Worm (Caenorhabditis elegans) whole organism, mixed stage, embryonic: Measurements from ENCODE around the gene ZK637.14.
A peak's percentile ranks its signal among the peaks of the same experiment; 100 is the strongest.

ENCODE experiments used
- hlh-1 ChIP-seq: fragments of 150-350 bp; optimal IDR thresholded peaks from 2 replicates; lab custom pipeline; 2014; ENCODE audit warnings: missing biosample characterization, missing genetic modification reagents, missing genetic modification characterization
- nhr-76 ChIP-seq: sonication (generic microtip); optimal IDR thresholded peaks from 2 replicates; lab custom pipeline; 2017; ENCODE audit warnings: missing biosample characterization, missing genetic modification characterization
- ztf-11 ChIP-seq: fragments of 150-350 bp; optimal IDR thresholded peaks from 2 replicates; lab custom pipeline; 2014; ENCODE audit warnings: missing biosample characterization, missing genetic modification characterization

DNA sequence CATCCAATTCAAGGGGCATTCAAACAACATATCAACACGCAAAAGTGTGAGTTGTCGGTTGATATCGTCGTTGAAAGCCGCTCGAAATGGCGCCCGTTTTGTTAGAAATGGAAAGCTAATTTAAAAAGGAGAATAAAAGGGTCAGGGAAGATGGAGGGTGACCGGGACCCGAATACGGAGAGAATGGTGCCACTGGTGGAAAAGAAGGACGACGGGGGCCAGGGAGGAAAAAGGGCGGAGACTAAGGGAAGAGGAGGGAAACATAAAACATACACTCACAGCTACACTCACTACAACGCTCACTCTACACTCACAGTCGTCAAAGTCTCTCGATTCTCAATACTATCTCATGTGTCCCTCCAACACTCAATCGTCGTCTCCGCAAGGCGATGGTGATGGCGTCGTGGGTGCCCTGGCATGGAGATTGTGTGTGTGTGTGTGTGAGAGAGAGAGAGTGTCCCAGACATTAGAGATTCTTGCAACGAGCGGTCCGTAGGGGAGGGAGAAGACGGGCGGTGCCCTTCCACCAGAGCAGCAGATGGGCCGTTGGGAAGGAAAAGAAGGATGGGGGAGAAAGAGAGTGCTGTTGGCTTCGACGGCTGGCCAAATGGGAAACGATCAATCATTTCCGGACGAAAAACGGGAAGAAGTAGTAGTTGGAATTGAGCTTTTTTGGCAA lies 14.8 kb downstream of the ZK637.14 start:
- TF ChIP-seq nhr-76 (tag; lab: Kevin White, UChicago) (no peak), hlh-1 (peak; percentile 69), ztf-11 (tag; lab: Kevin White, UChicago) (peak; percentile 57)
